Worm (Caenorhabditis elegans): ENCODE data around the gene C34F11.8.

C34F11.8 gene

DNA sequence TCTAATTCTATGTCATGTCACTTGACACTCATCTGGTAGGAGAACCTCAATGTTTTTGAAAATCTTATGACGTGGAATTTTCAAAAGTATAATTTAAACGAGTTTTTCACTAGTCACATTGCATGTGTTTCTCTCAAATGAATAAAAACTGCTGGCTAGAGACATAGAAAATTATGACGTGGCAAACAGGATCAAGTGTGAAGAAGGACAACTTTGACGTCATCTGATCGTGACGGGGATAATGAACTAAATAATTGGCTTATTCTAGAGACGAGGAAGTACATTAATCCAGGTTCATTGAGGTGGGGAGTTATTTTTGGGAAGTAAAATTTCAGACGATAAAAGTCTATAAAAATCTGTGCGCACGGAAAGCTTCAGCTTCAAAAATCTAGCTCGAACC lies 27.6 kb downstream of the C34F11.8 start:
- TF ChIP-seq hpl-2 (GFP tag; optimal IDR thresholded peaks at IDR 0.05) (no peak), lin-14 (GFP tag; optimal IDR thresholded peaks at IDR 0.05) (peak; percentile 18), irx-1 (tag; optimal IDR thresholded peaks at IDR 0.05) (no peak), ztf-4 (tag; optimal IDR thresholded peaks at IDR 0.05) (peak; percentile 16), nhr-47 (tag; optimal IDR thresholded peaks at IDR 0.05) (peak; percentile 22), unc-30 (tag; optimal IDR thresholded peaks at IDR 0.05) (no peak), elt-2 (tag; optimal IDR thresholded peaks at IDR 0.05) (no peak), ceh-82 (tag; optimal IDR thresholded peaks at IDR 0.05) (no peak), blmp-1 (tag; optimal IDR thresholded peaks at IDR 0.05) (peak; percentile 19), swsn-7 (tag; optimal IDR thresholded peaks at IDR 0.05) (peak; percentile 3), efl-1 (optimal IDR thresholded peaks at IDR 0.05) (no peak), efl-1 (GFP tag; optimal IDR thresholded peaks at IDR 0.05 in 1 of 2) (no peak), lin-39 (tag; optimal IDR thresholded peaks at IDR 0.05) (no peak), nhr-11 (tag; optimal IDR thresholded peaks at IDR 0.05) (no peak), mdl-1 (tag; optimal IDR thresholded peaks at IDR 0.05) (no peak), ceh-63 (GFP tag; optimal IDR thresholded peaks at IDR 0.05) (no peak), nhr-84 (tag; optimal IDR thresholded peaks at IDR 0.05) (no peak), nhr-85 (tag) (peak; percentile 52), dsc-1 (tag; optimal IDR thresholded peaks at IDR 0.05) (peak; percentile 63), C34B4.2 (tag; optimal IDR thresholded peaks at IDR 0.05) (no peak), ztf-11 (tag; optimal IDR thresholded peaks at IDR 0.05) (no peak), nhr-71 (tag; optimal IDR thresholded peaks at IDR 0.05) (peak; percentile 44), lin-13 (GFP tag; optimal IDR thresholded peaks at IDR 0.05) (no peak), nhr-20 (tag; optimal IDR thresholded peaks at IDR 0.05) (peak; percentile 9)

DNA sequence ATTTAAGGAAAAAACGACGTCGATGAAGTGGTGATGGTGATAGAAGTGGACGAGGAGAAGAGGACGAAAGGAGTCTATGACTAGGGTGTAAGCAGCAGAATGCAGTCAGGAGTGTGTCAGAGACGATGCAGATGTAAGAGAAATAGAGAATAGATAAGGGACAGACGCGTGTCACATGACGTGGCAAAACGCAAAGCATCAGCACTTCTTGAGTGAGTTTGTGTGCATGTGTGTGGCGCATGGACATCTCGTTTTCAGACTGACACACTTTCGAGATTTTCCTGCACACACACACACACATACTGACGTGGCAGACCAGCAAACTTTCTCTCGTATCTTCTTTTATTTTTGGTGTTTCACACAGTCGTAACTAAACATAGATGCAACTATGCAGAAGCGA lies 28.3 kb downstream of the C34F11.8 start:
- TF ChIP-seq lin-14 (GFP tag; optimal IDR thresholded peaks at IDR 0.05): peak; percentile 82
- peak; percentile 57 for TF ChIP-seq swsn-7 (tag; optimal IDR thresholded peaks at IDR 0.05)
- no peak for TF ChIP-seq mab-9 (GFP tag; IDR thresholded peaks at IDR 0.05)
- peak; percentile 15 for TF ChIP-seq C16A3.4 (tag; optimal IDR thresholded peaks at IDR 0.05)
- no peak for TF ChIP-seq zag-1 (tag; optimal IDR thresholded peaks at IDR 0.05)
- TF ChIP-seq skn-1 (tag; optimal IDR thresholded peaks at IDR 0.05): no peak
- TF ChIP-seq nhr-77 (tag; optimal IDR thresholded peaks at IDR 0.05): no peak
- no peak for TF ChIP-seq ztf-11 (tag; optimal IDR thresholded peaks at IDR 0.05)
- no peak for TF ChIP-seq C34B4.2 (tag; optimal IDR thresholded peaks at IDR 0.05)
- no peak for TF ChIP-seq lin-39 (tag; optimal IDR thresholded peaks at IDR 0.05)
- TF ChIP-seq elt-3 (tag; optimal IDR thresholded peaks at IDR 0.05): peak in 2 of 6 experiments; percentile 6 to 20
- TF ChIP-seq irx-1 (tag; optimal IDR thresholded peaks at IDR 0.05): peak; percentile 9
- peak; percentile 77 for TF ChIP-seq mep-1 (tag; optimal IDR thresholded peaks at IDR 0.05)
- TF ChIP-seq unc-30 (tag; optimal IDR thresholded peaks at IDR 0.05): no peak
- TF ChIP-seq grh-1 (GFP tag; IDR thresholded peaks at IDR 0.05): no peak
- TF ChIP-seq lin-35 (GFP tag; optimal IDR thresholded peaks at IDR 0.05): peak; percentile 58 to 76
- TF ChIP-seq nhr-237 (tag; optimal IDR thresholded peaks at IDR 0.05): no peak
- peak; percentile 30 for TF ChIP-seq snpc-4 (tag; optimal IDR thresholded peaks at IDR 0.05)
- no peak for TF ChIP-seq sox-4 (tag; optimal IDR thresholded peaks at IDR 0.05)
- TF ChIP-seq lir-3 (tag; optimal IDR thresholded peaks at IDR 0.05; ENCODE audit: poor library complexity): peak; percentile 53
- TF ChIP-seq tlp-1 (tag; optimal IDR thresholded peaks at IDR 0.05): no peak
- no peak for TF ChIP-seq nhr-28 (tag; optimal IDR thresholded peaks at IDR 0.05)
- peak; percentile 45 for TF ChIP-seq nhr-90 (tag; optimal IDR thresholded peaks at IDR 0.05; ENCODE audit: poor library complexity)
- no peak for TF ChIP-seq nhr-84 (tag; optimal IDR thresholded peaks at IDR 0.05)
- TF ChIP-seq hpl-2 (GFP tag; optimal IDR thresholded peaks at IDR 0.05): no peak
- peak; percentile 53 for TF ChIP-seq jun-1 (tag; optimal IDR thresholded peaks at IDR 0.05)
- TF ChIP-seq vab-15 (tag; optimal IDR thresholded peaks at IDR 0.05): no peak
- TF ChIP-seq ceh-63 (GFP tag; optimal IDR thresholded peaks at IDR 0.05): no peak
- no peak for TF ChIP-seq Y116A8C.19 (tag; optimal IDR thresholded peaks at IDR 0.05; ENCODE audit: borderline replicate concordance)
- no peak for TF ChIP-seq unc-98 (GFP tag; IDR thresholded peaks at IDR 0.05)
- TF ChIP-seq ceh-8 (GFP tag; optimal IDR thresholded peaks at IDR 0.05): no peak
- no peak for TF ChIP-seq hlh-4 (tag; optimal IDR thresholded peaks at IDR 0.05)
- no peak for TF ChIP-seq ces-1 (GFP tag; optimal IDR thresholded peaks at IDR 0.05)
- no peak for TF ChIP-seq fkh-4 (tag; optimal IDR thresholded peaks at IDR 0.05; ENCODE audit: borderline replicate concordance)
- no peak for TF ChIP-seq sptf-1 (tag; optimal IDR thresholded peaks at IDR 0.05)
- TF ChIP-seq nhr-85 (tag): peak; percentile 85
- no peak for TF ChIP-seq fos-1 (tag; optimal IDR thresholded peaks at IDR 0.05)
- peak; percentile 57 to 67 for TF ChIP-seq lsy-2 (tag; optimal IDR thresholded peaks at IDR 0.05)
- TF ChIP-seq ceh-88 (GFP tag; IDR thresholded peaks at IDR 0.05): no peak
- peak; percentile 73 for TF ChIP-seq nhr-47 (tag; optimal IDR thresholded peaks at IDR 0.05)

Measured in whole organism, L1 larva.